Fruit fly (Drosophila melanogaster) whole organism, prepupa: ENCODE data around the gene CG13282.

Experiments
- CG10669 ChIP-seq: fragments of 200-800 bp; sonication (Bioruptor generic); optimal IDR thresholded peaks from 3 replicates; lab custom pipeline; 2018; ENCODE audit warnings: missing biosample characterization, mild to moderate bottlenecking, missing genetic modification characterization, moderate library complexity
- CG11294 ChIP-seq: fragments of 200-800 bp; sonication (Bioruptor generic); IDR thresholded peaks from 2 replicates; pipeline ENCODE4 v1.3.6; 2022; ENCODE audit warnings: missing biosample characterization, missing genetic modification characterization
- CG3032 ChIP-seq: fragments of 200-800 bp; optimal IDR thresholded peaks from 2 replicates; lab custom pipeline; 2019; ENCODE audit warnings: missing biosample characterization, mild to moderate bottlenecking, missing genetic modification characterization, moderate library complexity
- CG31627 ChIP-seq: fragments of 200-800 bp; sonication (Bioruptor generic); optimal IDR thresholded peaks from 3 replicates; lab custom pipeline; 2016; ENCODE audit warnings: missing biosample characterization, missing genetic modification characterization
- CG34406 ChIP-seq: fragments of 200-800 bp; sonication (Bioruptor generic); optimal IDR thresholded peaks from 3 replicates; lab custom pipeline; 2016; ENCODE audit warnings: missing biosample characterization, missing genetic modification characterization
- CG4318 ChIP-seq: fragments of 200-800 bp; sonication (Bioruptor generic); optimal IDR thresholded peaks from 3 replicates; lab custom pipeline; 2017; ENCODE audit warnings: missing biosample characterization, mild to moderate bottlenecking, missing genetic modification characterization
- Eip75B ChIP-seq: fragments of 200-800 bp; sonication (Bioruptor generic); optimal IDR thresholded peaks from 3 replicates; lab custom pipeline; 2016; ENCODE audit warnings: missing biosample characterization, missing genetic modification characterization
- Ets96B ChIP-seq: fragments of 200-800 bp; optimal IDR thresholded peaks from 2 replicates; lab custom pipeline; 2019; ENCODE audit warnings: missing biosample characterization, mild to moderate bottlenecking, missing genetic modification characterization, moderate library complexity
- Hr39 ChIP-seq: fragments of 200-800 bp; sonication (Bioruptor generic); optimal IDR thresholded peaks from 2 replicates; lab custom pipeline; 2016; ENCODE audit warnings: missing biosample characterization, missing genetic modification characterization
- esn ChIP-seq: fragments of 200-800 bp; sonication (Bioruptor generic); optimal IDR thresholded peaks from 2 replicates; lab custom pipeline; 2016; ENCODE audit warnings: missing biosample characterization, mild to moderate bottlenecking, missing genetic modification characterization, moderate library complexity
- topi ChIP-seq: fragments of 200-800 bp; sonication (Bioruptor generic); optimal IDR thresholded peaks from 3 replicates; lab custom pipeline; 2016; ENCODE audit warnings: missing biosample characterization, missing genetic modification characterization
- vri ChIP-seq: fragments of 200-800 bp; sonication (Bioruptor generic); optimal IDR thresholded peaks from 3 replicates; lab custom pipeline; 2016; ENCODE audit warnings: missing biosample characterization, mild to moderate bottlenecking, missing genetic modification characterization

DNA sequence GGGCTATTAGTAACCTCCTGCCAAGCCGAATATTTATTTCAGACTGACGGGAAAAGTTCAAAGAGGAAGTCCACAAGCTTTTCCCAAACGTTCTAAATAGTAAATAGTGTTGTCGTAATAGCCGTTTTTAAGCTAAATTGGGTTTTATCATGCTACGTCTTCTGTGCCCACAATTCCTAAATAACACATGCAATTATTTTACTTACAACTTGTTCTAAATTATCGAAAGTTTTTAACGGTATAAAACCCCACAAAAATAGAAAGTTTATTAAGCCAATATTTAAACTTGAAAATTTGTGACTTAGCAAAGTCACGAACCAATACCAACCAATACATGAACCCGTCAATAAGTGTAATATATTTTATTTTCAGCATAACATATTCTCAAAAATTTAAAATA is 14.4 kb upstream of the CG13282 start, which contains the start of gene CG13284:
- TF ChIP-seq topi (GFP tag; lab: Kevin White, UChicago) (no peak), vri (no peak), CG3032 (tag; lab: Kevin White, UChicago) (no peak), CG4318 (GFP tag; lab: Kevin White, UChicago) (no peak), Ets96B (tag; lab: Kevin White, UChicago) (no peak), CG10669 (GFP tag; lab: Kevin White, UChicago) (no peak), CG34406 (GFP tag; lab: Kevin White, UChicago) (no peak), CG31627 (GFP tag; lab: Kevin White, UChicago) (no peak), Eip75B (GFP tag; lab: Kevin White, UChicago) (no peak), esn (GFP tag; lab: Kevin White, UChicago) (no peak), CG11294 (GFP tag; lab: Robert Waterston, UW) (no peak), Hr39 (GFP tag; lab: Kevin White, UChicago) (no peak)
